Worm (Caenorhabditis elegans) whole organism, L1 larva: ENCODE measurements around the gene clec-185.
A peak's percentile ranks its signal among the peaks of the same experiment; 100 is the strongest.

ENCODE experiments used
- C16A3.4 ChIP-seq: fragments of 150-350 bp; optimal IDR thresholded peaks from 2 replicates; lab custom pipeline; 2014; ENCODE audit warnings: missing biosample characterization, missing genetic modification characterization
- C34B4.2 ChIP-seq: sonication (generic microtip); optimal IDR thresholded peaks from 2 replicates; lab custom pipeline; 2017; ENCODE audit warnings: mild to moderate bottlenecking, missing genetic modification characterization, missing compliant biosample characterization
- aha-1 ChIP-seq: fragments of 150-350 bp; optimal IDR thresholded peaks from 2 replicates; lab custom pipeline; 2014; ENCODE audit warnings: missing biosample characterization, missing genetic modification characterization
- alr-1 ChIP-seq: fragments of 200-800 bp; sonication (Bioruptor generic); optimal IDR thresholded peaks from 2 replicates; lab custom pipeline; 2018; ENCODE audit warnings: borderline replicate concordance, mild to moderate bottlenecking, missing genetic modification characterization, missing compliant biosample characterization
- aly-2 ChIP-seq: fragments of 150-350 bp; optimal IDR thresholded peaks from 2 replicates; lab custom pipeline; 2014; ENCODE audit warnings: missing biosample characterization, missing genetic modification characterization
- ama-1 ChIP-seq: fragments of 150-350 bp; optimal IDR thresholded peaks from 2 replicates; lab custom pipeline; 2014
- ceh-8 ChIP-seq: fragments of 200-800 bp; sonication (Bioruptor generic); optimal IDR thresholded peaks from 2 replicates; lab custom pipeline; 2018; ENCODE audit warnings: mild to moderate bottlenecking, missing genetic modification characterization, moderate library complexity, missing compliant biosample characterization
- dpl-1 ChIP-seq, 3 experiments: fragments of 150-350 bp in 2 of 3; sonication (generic microtip) in 1 of 3; optimal IDR thresholded peaks; 2 replicates each; lab custom pipeline; 2014 to 2017; ENCODE audit warnings: missing biosample characterization in 3 of 3, missing genetic modification characterization in 3 of 3, missing genetic modification reagents in 3 of 3
- efl-1 ChIP-seq, 4 experiments: fragments of 150-350 bp; optimal IDR thresholded peaks in 3 of 4; peaks in 1 of 4; 1 replicate in 1 of 4; 2 replicates in 3 of 4; lab custom pipeline; 2014; ENCODE audit warnings: missing biosample characterization in 2 of 4, missing genetic modification characterization in 2 of 4, missing genetic modification reagents in 2 of 4
- elt-2 ChIP-seq: sonication (generic microtip); optimal IDR thresholded peaks from 2 replicates; lab custom pipeline; 2016; ENCODE audit warnings: missing genetic modification characterization, mild to moderate bottlenecking, inconsistent platforms, missing compliant biosample characterization, missing genetic modification reagents
- ets-5 ChIP-seq: fragments of 200-800 bp; sonication (Bioruptor generic); IDR thresholded peaks from 2 replicates; pipeline ENCODE4 v1.3.6; 2022; ENCODE audit warnings: missing genetic modification characterization, missing compliant biosample characterization
- fkh-10 ChIP-seq: sonication (generic microtip); optimal IDR thresholded peaks from 2 replicates; lab custom pipeline; 2017; ENCODE audit warnings: missing biosample characterization, missing genetic modification reagents, missing genetic modification characterization
- grh-1 ChIP-seq: fragments of 200-800 bp; sonication (Bioruptor generic); IDR thresholded peaks from 2 replicates; pipeline ENCODE4 v1.3.6; 2022; ENCODE audit warnings: missing genetic modification reagents, missing genetic modification characterization, missing compliant biosample characterization
- hlh-17 ChIP-seq: fragments of 200-800 bp; sonication (Bioruptor generic); optimal IDR thresholded peaks from 2 replicates; lab custom pipeline; 2018; ENCODE audit warnings: missing genetic modification characterization, mild to moderate bottlenecking, missing compliant biosample characterization, moderate library complexity, borderline replicate concordance
- hpl-2 ChIP-seq: fragments of 150-350 bp; optimal IDR thresholded peaks from 2 replicates; lab custom pipeline; 2014; ENCODE audit warnings: missing biosample characterization, missing genetic modification reagents, missing genetic modification characterization
- jun-1 ChIP-seq: fragments of 150-350 bp; optimal IDR thresholded peaks from 2 replicates; lab custom pipeline; 2014; ENCODE audit warnings: missing biosample characterization, missing genetic modification reagents, missing genetic modification characterization
- lin-14 ChIP-seq: fragments of 200-800 bp; sonication (Bioruptor generic); optimal IDR thresholded peaks from 2 replicates; lab custom pipeline; 2018; ENCODE audit warnings: mild to moderate bottlenecking, missing genetic modification characterization, moderate library complexity, missing compliant biosample characterization
- lin-35 ChIP-seq, 2 experiments: fragments of 150-350 bp; optimal IDR thresholded peaks; 2 replicates each; lab custom pipeline; 2014; ENCODE audit warnings: missing biosample characterization in 2 of 2, missing genetic modification characterization in 2 of 2, missing genetic modification reagents in 2 of 2
- lsy-2 ChIP-seq, 2 experiments: fragments of 150-350 bp; optimal IDR thresholded peaks; 2 replicates each; lab custom pipeline; 2014; ENCODE audit warnings: missing biosample characterization in 2 of 2, missing genetic modification characterization in 2 of 2
- nhr-19 ChIP-seq: fragments of 200-800 bp; sonication (Bioruptor generic); conservative IDR thresholded peaks from 2 replicates; pipeline ENCODE4 v1.3.6; 2022; ENCODE audit warnings: missing genetic modification characterization, missing compliant biosample characterization
- nhr-28 ChIP-seq: fragments of 150-350 bp; optimal IDR thresholded peaks from 2 replicates; lab custom pipeline; 2014; ENCODE audit warnings: missing biosample characterization, missing genetic modification characterization
- nhr-71 ChIP-seq: sonication (generic microtip); optimal IDR thresholded peaks from 2 replicates; lab custom pipeline; 2016; ENCODE audit warnings: mild to moderate bottlenecking, missing genetic modification characterization, moderate library complexity, missing compliant biosample characterization
- nhr-84 ChIP-seq: sonication (generic microtip); optimal IDR thresholded peaks from 2 replicates; lab custom pipeline; 2017; ENCODE audit warnings: missing biosample characterization, missing genetic modification characterization
- pax-3 ChIP-seq: fragments of 200-800 bp; sonication (Bioruptor generic); optimal IDR thresholded peaks from 2 replicates; lab custom pipeline; 2018; ENCODE audit warnings: mild to moderate bottlenecking, missing genetic modification characterization, moderate library complexity, missing compliant biosample characterization
- pqm-1 ChIP-seq: sonication (generic microtip); optimal IDR thresholded peaks from 3 replicates; lab custom pipeline; 2017; ENCODE audit warnings: missing biosample characterization, missing genetic modification characterization
- rnt-1 ChIP-seq: sonication (generic microtip); optimal IDR thresholded peaks from 2 replicates; lab custom pipeline; 2016; ENCODE audit warnings: mild to moderate bottlenecking, missing genetic modification characterization, moderate library complexity, missing compliant biosample characterization
- skn-1 ChIP-seq: fragments of 150-350 bp; optimal IDR thresholded peaks from 2 replicates; lab custom pipeline; 2014; ENCODE audit warnings: missing biosample characterization, missing genetic modification characterization
- tlp-1 ChIP-seq: fragments of 150-350 bp; optimal IDR thresholded peaks from 2 replicates; lab custom pipeline; 2014; ENCODE audit warnings: missing biosample characterization, missing genetic modification characterization
- unc-130 ChIP-seq: fragments of 150-350 bp; optimal IDR thresholded peaks from 2 replicates; lab custom pipeline; 2017; ENCODE audit warnings: missing biosample characterization, missing genetic modification characterization, inconsistent platforms
- unc-30 ChIP-seq: sonication (generic microtip); optimal IDR thresholded peaks from 2 replicates; lab custom pipeline; 2017; ENCODE audit warnings: missing biosample characterization, missing genetic modification characterization
- unc-98 ChIP-seq: fragments of 200-800 bp; sonication (Bioruptor generic); IDR thresholded peaks from 2 replicates; pipeline ENCODE4 v1.3.6; 2022; ENCODE audit warnings: missing genetic modification characterization, missing compliant biosample characterization
- vab-15 ChIP-seq: sonication (generic microtip); optimal IDR thresholded peaks from 2 replicates; lab custom pipeline; 2017; ENCODE audit warnings: missing genotype, mild to moderate bottlenecking, missing genetic modification characterization, missing compliant biosample characterization
- zip-4 ChIP-seq: fragments of 200-800 bp; sonication (Bioruptor generic); optimal IDR thresholded peaks from 2 replicates; lab custom pipeline; 2018; ENCODE audit warnings: mild to moderate bottlenecking, missing genetic modification characterization, moderate library complexity, missing compliant biosample characterization

The clec-185 gene

DNA sequence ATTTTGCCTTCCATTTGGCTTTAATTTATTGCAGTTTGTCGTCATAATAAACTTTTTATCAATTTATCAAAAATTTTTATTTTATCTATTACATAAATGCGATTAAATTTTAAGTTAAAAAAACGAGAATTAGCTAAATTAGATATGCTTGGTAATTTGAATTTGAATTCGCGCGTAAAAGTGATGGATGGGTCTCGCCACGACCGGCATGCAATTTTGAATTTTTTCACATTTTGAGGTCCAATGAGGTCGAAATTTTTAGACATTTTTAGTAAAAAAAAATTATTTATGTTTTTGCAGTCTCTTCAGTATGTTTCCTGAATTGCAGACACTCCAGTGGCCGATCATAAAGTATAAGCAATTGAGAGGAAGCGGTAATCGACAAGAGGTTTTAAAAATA lies 29.8 kb upstream of the clec-185 start, which contains the start of gene dsb-1:
TSS of gene dsb-1 (plus strand) at position 301 of the 400 bp plus-strand sequence.
- TF ChIP-seq dpl-1 (GFP tag; optimal IDR thresholded peaks at IDR 0.05; lab: Kevin White, UChicago) = peak in 1 of 3 experiments; percentile 6
- no peak for TF ChIP-seq aly-2 (tag; lab: Kevin White, UChicago)
- no peak for TF ChIP-seq vab-15
- TF ChIP-seq hlh-17 (GFP tag; lab: Kevin White, UChicago) = no peak
- no peak for TF ChIP-seq alr-1 (tag; lab: Kevin White, UChicago)
- TF ChIP-seq C16A3.4 (tag; lab: Kevin White, UChicago) = no peak
- no peak for TF ChIP-seq skn-1 (tag; lab: Kevin White, UChicago)

DNA sequence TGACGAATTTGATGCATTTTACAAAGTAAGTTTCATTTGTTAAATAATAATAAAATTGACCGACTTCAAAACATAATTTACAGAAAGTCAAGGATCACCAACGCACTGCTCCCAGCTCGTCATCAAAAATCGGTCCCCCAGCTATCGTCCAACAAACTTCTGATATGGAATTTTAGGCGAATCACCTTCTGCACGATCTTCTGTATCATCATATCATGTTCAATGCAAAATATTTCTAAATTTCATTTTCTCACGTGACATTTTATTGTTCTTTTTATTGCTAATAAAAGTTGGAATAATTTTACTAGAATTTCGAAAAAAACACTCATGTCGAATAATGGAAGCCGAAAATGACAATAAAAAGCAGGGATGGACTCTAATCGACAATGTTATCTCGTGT lies 28.3 kb upstream of the clec-185 start, which contains the start of gene acl-13:
TSS of gene acl-13 (plus strand) at position 301 of the 400 bp plus-strand sequence.
- TF ChIP-seq unc-98 (GFP tag; lab: Robert Waterston, UW) (no peak), jun-1 (tag; lab: Kevin White, UChicago) (no peak), unc-30 (no peak), aha-1 (tag; lab: Kevin White, UChicago) (no peak), ama-1 (lab: Kevin White, UChicago) (no peak), zip-4 (GFP tag; lab: Kevin White, UChicago) (no peak), pqm-1 (tag; lab: Kevin White, UChicago) (no peak), rnt-1 (tag; lab: Kevin White, UChicago) (no peak), dpl-1 (GFP tag; optimal IDR thresholded peaks at IDR 0.05; lab: Kevin White, UChicago) (no peak), C34B4.2 (tag; lab: Kevin White, UChicago) (no peak), lin-14 (GFP tag; lab: Kevin White, UChicago) (no peak), grh-1 (GFP tag; lab: Robert Waterston, UW) (no peak), pax-3 (tag; lab: Kevin White, UChicago) (no peak), ets-5 (no peak), fkh-10 (GFP tag; lab: Kevin White, UChicago) (no peak)

DNA sequence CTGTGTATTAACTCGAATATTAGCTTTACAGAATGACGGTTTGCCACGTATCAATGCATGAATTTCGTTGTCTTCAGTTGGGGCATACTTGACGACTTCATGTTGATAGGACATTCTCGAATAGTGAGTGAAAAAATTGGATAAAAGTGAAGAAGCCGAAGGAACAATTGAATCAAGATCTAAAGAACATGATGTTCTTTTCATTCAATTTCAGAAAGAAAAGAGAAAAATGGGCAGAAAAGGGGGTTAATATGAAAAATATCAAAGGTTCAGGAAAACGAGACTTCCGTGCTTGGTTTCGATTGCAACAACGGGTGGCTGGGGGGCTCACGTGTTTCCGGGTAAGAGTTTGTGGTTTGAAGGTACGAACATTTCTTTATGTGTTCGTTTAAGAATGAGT lies 23.9 kb upstream of the clec-185 start:
- TF ChIP-seq tlp-1 (tag; lab: Kevin White, UChicago) (no peak), elt-2 (tag; lab: Kevin White, UChicago) (no peak), fkh-10 (GFP tag; lab: Kevin White, UChicago) (peak; percentile 71), ceh-8 (GFP tag; lab: Kevin White, UChicago) (no peak), hpl-2 (GFP tag; lab: Kevin White, UChicago) (no peak), efl-1 (optimal IDR thresholded peaks at IDR 0.05; lab: Kevin White, UChicago) (no peak), efl-1 (GFP tag; optimal IDR thresholded peaks at IDR 0.05 in 1 of 2; lab: Kevin White, UChicago) (peak in 1 of 2 experiments; percentile 28)
- TF ChIP-seq, all 84 proteins: peak for 2

DNA sequence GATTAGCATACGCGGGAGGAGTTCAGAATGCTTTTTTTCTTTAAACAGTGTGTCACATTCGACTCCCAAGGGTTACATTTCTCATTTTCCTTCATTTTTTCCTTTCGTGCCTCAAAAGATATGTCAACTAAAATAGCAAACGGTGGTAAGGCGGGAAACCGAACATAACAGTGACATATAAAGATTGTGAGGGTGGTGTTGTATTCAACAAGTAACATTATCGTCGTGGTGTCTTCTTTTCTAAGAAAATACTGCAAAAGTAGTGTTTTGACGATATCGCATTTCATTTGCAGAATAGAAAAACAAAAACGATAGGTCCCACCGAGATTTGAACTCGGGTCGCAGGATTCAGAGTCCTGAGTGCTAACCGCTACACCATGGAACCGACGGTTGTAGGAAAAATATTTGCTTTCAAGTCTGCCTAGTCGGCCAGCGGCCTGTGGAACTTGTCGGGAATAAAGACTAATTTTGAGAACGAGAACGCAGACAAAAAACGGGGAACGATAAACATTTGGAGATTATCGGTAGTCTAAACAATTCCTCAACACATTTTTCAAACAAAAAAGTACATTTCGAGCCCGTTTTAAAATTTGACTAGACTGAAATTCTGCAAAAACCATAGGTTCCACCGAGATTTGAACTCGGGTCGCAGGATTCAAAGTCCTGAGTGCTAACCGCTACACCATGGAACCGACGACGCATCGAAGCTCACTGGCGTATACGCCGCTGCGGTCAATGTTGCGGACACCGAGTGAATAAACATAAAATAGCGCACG lies 21.6 kb upstream of the clec-185 start:
- TF ChIP-seq nhr-19 (GFP tag; lab: Robert Waterston, UW) (peak; percentile 34), unc-130 (tag; lab: Kevin White, UChicago) (no peak), lin-35 (GFP tag; optimal IDR thresholded peaks at IDR 0.05; lab: Kevin White, UChicago) (peak in 1 of 2 experiments; percentile 10), efl-1 (optimal IDR thresholded peaks at IDR 0.05; lab: Kevin White, UChicago) (peak in 1 of 2 experiments; percentile 10), efl-1 (GFP tag; optimal IDR thresholded peaks at IDR 0.05 in 1 of 2; lab: Kevin White, UChicago) (peak in 1 of 2 experiments; percentile 87), nhr-28 (tag; lab: Kevin White, UChicago) (no peak), lsy-2 (tag; optimal IDR thresholded peaks at IDR 0.05; lab: Kevin White, UChicago) (peak in 1 of 2 experiments; percentile 24), rnt-1 (tag; lab: Kevin White, UChicago) (peak; percentile 21), nhr-84 (tag; lab: Kevin White, UChicago) (no peak), nhr-71 (peak; percentile 13)
